Fruit fly (Drosophila melanogaster): ENCODE data around the gene HP1e.
A peak's percentile ranks its signal among the peaks of the same experiment; 100 is the strongest.

Gene HP1e

dm6 chr3R:9359393-9359792 is 37.8 kb downstream of the HP1e start:
- TF ChIP-seq usp (GFP tag; optimal IDR thresholded peaks at IDR 0.05) (no peak), Dif (GFP tag; optimal IDR thresholded peaks at IDR 0.05; ENCODE audit: partially characterized antibody) (peak; percentile 5)

- TF ChIP-seq Rel (GFP tag; optimal IDR thresholded peaks at IDR 0.05) (no peak), Rel (tag; optimal IDR thresholded peaks at IDR 0.05) (peak; percentile 87), pan (optimal IDR thresholded peaks at IDR 0.05) (no peak)
Measured at dm6 chr3R:9363066-9363719, 41.6 kb downstream of the HP1e start, which contains the start of gene CG18473. TSS of gene CG18473 (plus strand) at chr3R:9363305.

- TF ChIP-seq Myc (optimal IDR thresholded peaks at IDR 0.05) (no peak), brk (GFP tag; optimal IDR thresholded peaks at IDR 0.05) (no peak), ey (GFP tag; optimal IDR thresholded peaks at IDR 0.05) (no peak), HLH106 (tag; optimal IDR thresholded peaks at IDR 0.05) (no peak), CG9705 (GFP tag; optimal IDR thresholded peaks at IDR 0.05) (no peak), usp (GFP tag; optimal IDR thresholded peaks at IDR 0.05) (no peak), rgr (GFP tag; optimal IDR thresholded peaks at IDR 0.05) (no peak), br (GFP tag; optimal IDR thresholded peaks at IDR 0.05) (no peak), pan (optimal IDR thresholded peaks at IDR 0.05) (no peak), Jra (GFP tag; optimal IDR thresholded peaks at IDR 0.05) (no peak), sage (GFP tag; optimal IDR thresholded peaks at IDR 0.05) (no peak), jim (GFP tag; optimal IDR thresholded peaks at IDR 0.05) (no peak), fru (GFP tag; optimal IDR thresholded peaks at IDR 0.05) (no peak)
Measured at dm6 chr3R:9365121-9365520, 43.6 kb downstream of the HP1e start, which contains the start of gene Srr. TSS of gene Srr (plus strand) at chr3R:9365398.

- TF ChIP-seq pan (optimal IDR thresholded peaks at IDR 0.05) (no peak), Hnf4 (GFP tag; optimal IDR thresholded peaks at IDR 0.05) (peak; percentile 14), Dif (GFP tag; optimal IDR thresholded peaks at IDR 0.05; ENCODE audit: partially characterized antibody) (no peak), jim (GFP tag; optimal IDR thresholded peaks at IDR 0.05) (no peak), h (GFP tag; optimal IDR thresholded peaks at IDR 0.05) (peak; percentile 24), rgr (GFP tag; optimal IDR thresholded peaks at IDR 0.05) (no peak), brk (GFP tag; optimal IDR thresholded peaks at IDR 0.05) (peak; percentile 27), br (GFP tag; optimal IDR thresholded peaks at IDR 0.05) (no peak)
Measured at dm6 chr3R:9365893-9366500, 44.4 kb downstream of the HP1e start.

dm6 chr3R:9370413-9370812 is 48.8 kb downstream of the HP1e start:
- TF ChIP-seq CrebA (GFP tag; optimal IDR thresholded peaks at IDR 0.05; ENCODE audit: borderline replicate concordance), result no peak
- peak; percentile 42 for TF ChIP-seq rgr (GFP tag; optimal IDR thresholded peaks at IDR 0.05)
- TF ChIP-seq OdsH (GFP tag; optimal IDR thresholded peaks at IDR 0.05), result peak; percentile 6
- TF ChIP-seq ey (GFP tag; optimal IDR thresholded peaks at IDR 0.05), result peak; percentile 30
- TF ChIP-seq br (GFP tag; optimal IDR thresholded peaks at IDR 0.05), result peak; percentile 27
- peak; percentile 6 for TF ChIP-seq HLH106 (tag; optimal IDR thresholded peaks at IDR 0.05)
- no peak for TF ChIP-seq jim (GFP tag; optimal IDR thresholded peaks at IDR 0.05)
- TF ChIP-seq dsf (GFP tag; optimal IDR thresholded peaks at IDR 0.05; ENCODE audit: borderline replicate concordance), result no peak
- peak; percentile 39 for TF ChIP-seq fru (GFP tag; optimal IDR thresholded peaks at IDR 0.05)
- TF ChIP-seq foxo (GFP tag; optimal IDR thresholded peaks at IDR 0.05), result peak in 1 of 2 experiments; percentile 41
- TF ChIP-seq woc (GFP tag; optimal IDR thresholded peaks at IDR 0.05), result peak; percentile 4
- TF ChIP-seq Rel (GFP tag; optimal IDR thresholded peaks at IDR 0.05), result no peak
- no peak for TF ChIP-seq Rel (tag; optimal IDR thresholded peaks at IDR 0.05)
- TF ChIP-seq psq (GFP tag; optimal IDR thresholded peaks at IDR 0.05), result peak; percentile 2
- TF ChIP-seq h (GFP tag; optimal IDR thresholded peaks at IDR 0.05), result peak; percentile 48
- TF ChIP-seq sage (GFP tag; optimal IDR thresholded peaks at IDR 0.05), result no peak
